Worm (Caenorhabditis elegans) whole organism, L1 larva: ENCODE measurements around the gene pax-2.

Source experiments
- C16A3.4 ChIP-seq: fragments of 150-350 bp; optimal IDR thresholded peaks from 2 replicates; lab custom pipeline; 2014; ENCODE audit warnings: missing biosample characterization, missing genetic modification characterization
- F16B12.6 ChIP-seq: fragments of 150-350 bp; optimal IDR thresholded peaks from 2 replicates; lab custom pipeline; 2014; ENCODE audit warnings: missing biosample characterization, missing genetic modification characterization
- aha-1 ChIP-seq: fragments of 150-350 bp; optimal IDR thresholded peaks from 2 replicates; lab custom pipeline; 2014; ENCODE audit warnings: missing biosample characterization, missing genetic modification characterization
- alr-1 ChIP-seq: fragments of 200-800 bp; sonication (Bioruptor generic); optimal IDR thresholded peaks from 2 replicates; lab custom pipeline; 2018; ENCODE audit warnings: borderline replicate concordance, mild to moderate bottlenecking, missing genetic modification characterization, missing compliant biosample characterization
- aly-2 ChIP-seq: fragments of 150-350 bp; optimal IDR thresholded peaks from 2 replicates; lab custom pipeline; 2014; ENCODE audit warnings: missing biosample characterization, missing genetic modification characterization
- ama-1 ChIP-seq: fragments of 150-350 bp; optimal IDR thresholded peaks from 2 replicates; lab custom pipeline; 2014
- blmp-1 ChIP-seq: fragments of 150-350 bp; optimal IDR thresholded peaks from 2 replicates; lab custom pipeline; 2014; ENCODE audit warnings: missing biosample characterization, missing genetic modification characterization
- ceh-8 ChIP-seq: fragments of 200-800 bp; sonication (Bioruptor generic); optimal IDR thresholded peaks from 2 replicates; lab custom pipeline; 2018; ENCODE audit warnings: mild to moderate bottlenecking, missing genetic modification characterization, moderate library complexity, missing compliant biosample characterization
- ceh-88 ChIP-seq: fragments of 200-800 bp; sonication (Bioruptor generic); IDR thresholded peaks from 2 replicates; pipeline ENCODE4 v1.3.6; 2022; ENCODE audit warnings: missing genetic modification characterization, missing compliant biosample characterization
- ceh-90 ChIP-seq: sonication (generic microtip); optimal IDR thresholded peaks from 2 replicates; lab custom pipeline; 2016; ENCODE audit warnings: missing genetic modification characterization, missing compliant biosample characterization
- ces-1 ChIP-seq: fragments of 150-350 bp; optimal IDR thresholded peaks from 2 replicates; lab custom pipeline; 2014; ENCODE audit warnings: missing biosample characterization, missing genetic modification reagents, missing genetic modification characterization
- dsc-1 ChIP-seq: sonication (generic microtip); optimal IDR thresholded peaks from 2 replicates; lab custom pipeline; 2016; ENCODE audit warnings: mild to moderate bottlenecking, missing genetic modification characterization, missing compliant biosample characterization
- efl-1 ChIP-seq, 4 experiments: fragments of 150-350 bp; optimal IDR thresholded peaks in 3 of 4; peaks in 1 of 4; 1 replicate in 1 of 4; 2 replicates in 3 of 4; lab custom pipeline; 2014; ENCODE audit warnings: missing biosample characterization in 2 of 4, missing genetic modification characterization in 2 of 4, missing genetic modification reagents in 2 of 4
- efl-3 ChIP-seq: fragments of 200-800 bp; sonication (Bioruptor generic); optimal IDR thresholded peaks from 2 replicates; lab custom pipeline; 2018; ENCODE audit warnings: mild to moderate bottlenecking, missing genetic modification characterization, missing compliant biosample characterization
- egl-13 ChIP-seq: sonication (generic microtip); optimal IDR thresholded peaks from 2 replicates; lab custom pipeline; 2016; ENCODE audit warnings: missing genotype, missing genetic modification reagents, missing genetic modification characterization, missing compliant biosample characterization
- elt-2 ChIP-seq: sonication (generic microtip); optimal IDR thresholded peaks from 2 replicates; lab custom pipeline; 2016; ENCODE audit warnings: missing genetic modification characterization, mild to moderate bottlenecking, inconsistent platforms, missing compliant biosample characterization, missing genetic modification reagents
- fkh-10 ChIP-seq: sonication (generic microtip); optimal IDR thresholded peaks from 2 replicates; lab custom pipeline; 2017; ENCODE audit warnings: missing biosample characterization, missing genetic modification reagents, missing genetic modification characterization
- fkh-8 ChIP-seq: sonication (generic microtip); optimal IDR thresholded peaks from 2 replicates; lab custom pipeline; 2016; ENCODE audit warnings: mild to moderate bottlenecking, missing genetic modification characterization, missing compliant biosample characterization
- hlh-4 ChIP-seq: sonication (generic microtip); optimal IDR thresholded peaks from 2 replicates; lab custom pipeline; 2016; ENCODE audit warnings: mild to moderate bottlenecking, missing genetic modification characterization, missing compliant biosample characterization
- hpl-2 ChIP-seq: fragments of 150-350 bp; optimal IDR thresholded peaks from 2 replicates; lab custom pipeline; 2014; ENCODE audit warnings: missing biosample characterization, missing genetic modification reagents, missing genetic modification characterization
- lin-15B ChIP-seq: fragments of 150-350 bp; sonication (generic microtip); optimal IDR thresholded peaks from 3 replicates; lab custom pipeline; 2014; ENCODE audit warnings: missing biosample characterization, missing genetic modification characterization
- lir-3 ChIP-seq: sonication (generic microtip); optimal IDR thresholded peaks from 2 replicates; lab custom pipeline; 2016; ENCODE audit warnings: mild to moderate bottlenecking, missing genetic modification characterization, moderate library complexity, missing compliant biosample characterization; ENCODE audit not compliant: poor library complexity
- mef-2 ChIP-seq: fragments of 150-350 bp; optimal IDR thresholded peaks from 2 replicates; lab custom pipeline; 2014; ENCODE audit warnings: missing biosample characterization, missing genetic modification characterization
- mep-1 ChIP-seq: fragments of 150-350 bp; optimal IDR thresholded peaks from 2 replicates; lab custom pipeline; 2014; ENCODE audit warnings: missing biosample characterization, missing genetic modification characterization
- nhr-11 ChIP-seq: fragments of 150-350 bp; optimal IDR thresholded peaks from 2 replicates; lab custom pipeline; 2014; ENCODE audit warnings: missing biosample characterization, missing genetic modification characterization
- nhr-12 ChIP-seq: sonication (generic microtip); optimal IDR thresholded peaks from 2 replicates; lab custom pipeline; 2017; ENCODE audit warnings: missing biosample characterization, missing genetic modification characterization
- nhr-19 ChIP-seq: fragments of 200-800 bp; sonication (Bioruptor generic); conservative IDR thresholded peaks from 2 replicates; pipeline ENCODE4 v1.3.6; 2022; ENCODE audit warnings: missing genetic modification characterization, missing compliant biosample characterization
- nhr-237 ChIP-seq: fragments of 150-350 bp; optimal IDR thresholded peaks from 2 replicates; lab custom pipeline; 2014; ENCODE audit warnings: missing biosample characterization, missing genetic modification characterization
- nhr-28 ChIP-seq: fragments of 150-350 bp; optimal IDR thresholded peaks from 2 replicates; lab custom pipeline; 2014; ENCODE audit warnings: missing biosample characterization, missing genetic modification characterization
- nhr-77 ChIP-seq: fragments of 150-350 bp; optimal IDR thresholded peaks from 2 replicates; lab custom pipeline; 2014; ENCODE audit warnings: missing biosample characterization, missing genetic modification characterization
- nhr-84 ChIP-seq: sonication (generic microtip); optimal IDR thresholded peaks from 2 replicates; lab custom pipeline; 2017; ENCODE audit warnings: missing biosample characterization, missing genetic modification characterization
- nhr-90 ChIP-seq: sonication (generic microtip); optimal IDR thresholded peaks from 2 replicates; lab custom pipeline; 2016; ENCODE audit warnings: mild to moderate bottlenecking, missing genetic modification characterization, missing compliant biosample characterization; ENCODE audit not compliant: poor library complexity
- pag-3 ChIP-seq: sonication (generic microtip); optimal IDR thresholded peaks from 2 replicates; lab custom pipeline; 2017; ENCODE audit warnings: missing genetic modification characterization, mild to moderate bottlenecking, missing compliant biosample characterization, antibody characterized with exemption, borderline replicate concordance; ENCODE audit not compliant: insufficient read depth
- pax-3 ChIP-seq: fragments of 200-800 bp; sonication (Bioruptor generic); optimal IDR thresholded peaks from 2 replicates; lab custom pipeline; 2018; ENCODE audit warnings: mild to moderate bottlenecking, missing genetic modification characterization, moderate library complexity, missing compliant biosample characterization
- pqm-1 ChIP-seq: sonication (generic microtip); optimal IDR thresholded peaks from 3 replicates; lab custom pipeline; 2017; ENCODE audit warnings: missing biosample characterization, missing genetic modification characterization
- rnt-1 ChIP-seq: sonication (generic microtip); optimal IDR thresholded peaks from 2 replicates; lab custom pipeline; 2016; ENCODE audit warnings: mild to moderate bottlenecking, missing genetic modification characterization, moderate library complexity, missing compliant biosample characterization
- skn-1 ChIP-seq: fragments of 150-350 bp; optimal IDR thresholded peaks from 2 replicates; lab custom pipeline; 2014; ENCODE audit warnings: missing biosample characterization, missing genetic modification characterization
- snpc-4 ChIP-seq: fragments of 150-350 bp; optimal IDR thresholded peaks from 2 replicates; lab custom pipeline; 2014; ENCODE audit warnings: missing biosample characterization, missing genetic modification characterization
- sup-37 ChIP-seq: fragments of 200-800 bp; sonication (Bioruptor generic); optimal IDR thresholded peaks from 2 replicates; lab custom pipeline; 2018; ENCODE audit warnings: mild to moderate bottlenecking, missing genetic modification characterization, missing compliant biosample characterization
- swsn-7 ChIP-seq: sonication (generic microtip); optimal IDR thresholded peaks from 2 replicates; lab custom pipeline; 2016; ENCODE audit warnings: missing genetic modification characterization, missing compliant biosample characterization
- tbx-2 ChIP-seq: sonication (generic microtip); optimal IDR thresholded peaks from 2 replicates; lab custom pipeline; 2016; ENCODE audit warnings: missing genetic modification characterization, missing compliant biosample characterization
- tlp-1 ChIP-seq: fragments of 150-350 bp; optimal IDR thresholded peaks from 2 replicates; lab custom pipeline; 2014; ENCODE audit warnings: missing biosample characterization, missing genetic modification characterization
- unc-130 ChIP-seq: fragments of 150-350 bp; optimal IDR thresholded peaks from 2 replicates; lab custom pipeline; 2017; ENCODE audit warnings: missing biosample characterization, missing genetic modification characterization, inconsistent platforms
- unc-30 ChIP-seq: sonication (generic microtip); optimal IDR thresholded peaks from 2 replicates; lab custom pipeline; 2017; ENCODE audit warnings: missing biosample characterization, missing genetic modification characterization
- unc-98 ChIP-seq: fragments of 200-800 bp; sonication (Bioruptor generic); IDR thresholded peaks from 2 replicates; pipeline ENCODE4 v1.3.6; 2022; ENCODE audit warnings: missing genetic modification characterization, missing compliant biosample characterization
- vab-15 ChIP-seq: sonication (generic microtip); optimal IDR thresholded peaks from 2 replicates; lab custom pipeline; 2017; ENCODE audit warnings: missing genotype, mild to moderate bottlenecking, missing genetic modification characterization, missing compliant biosample characterization
- xbp-1 ChIP-seq: sonication (generic microtip); optimal IDR thresholded peaks from 2 replicates; lab custom pipeline; 2016; ENCODE audit warnings: missing genetic modification characterization, missing compliant biosample characterization
- ztf-11 ChIP-seq, 2 experiments: sonication (generic microtip); optimal IDR thresholded peaks; 2 replicates each; lab custom pipeline; 2016 to 2017; ENCODE audit warnings: missing genetic modification characterization in 2 of 2, missing biosample characterization in 1 of 2, missing compliant biosample characterization in 1 of 2
- ztf-4 ChIP-seq: fragments of 150-350 bp; optimal IDR thresholded peaks from 2 replicates; lab custom pipeline; 2014; ENCODE audit warnings: missing biosample characterization, missing genetic modification characterization

pax-2 gene

DNA sequence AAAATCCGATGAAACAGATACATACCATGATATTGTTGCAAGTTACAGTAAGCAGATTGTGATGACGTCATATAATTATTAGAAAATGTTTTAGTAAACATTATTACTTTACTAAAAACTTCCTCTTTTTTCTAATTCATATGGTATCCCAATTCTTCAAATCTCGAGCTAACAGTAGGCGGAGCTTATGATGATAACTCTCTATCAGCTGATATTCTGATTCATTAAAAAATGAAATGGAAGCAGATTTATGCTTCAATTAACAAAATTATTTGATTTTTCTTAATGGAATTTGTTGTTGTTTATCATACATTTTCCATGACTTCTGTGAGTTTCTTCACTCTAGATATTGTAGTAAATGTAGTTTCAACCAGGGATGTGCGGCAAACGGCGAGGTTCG lies at the start of gene pax-2:
pax-2 (minus strand) TSS at position 101 of the 400 bp plus-strand sequence.
- no peak for TF ChIP-seq snpc-4 (tag; lab: Kevin White, UChicago)
- peak; percentile 21 for TF ChIP-seq fkh-8 (tag; lab: Kevin White, UChicago)

DNA sequence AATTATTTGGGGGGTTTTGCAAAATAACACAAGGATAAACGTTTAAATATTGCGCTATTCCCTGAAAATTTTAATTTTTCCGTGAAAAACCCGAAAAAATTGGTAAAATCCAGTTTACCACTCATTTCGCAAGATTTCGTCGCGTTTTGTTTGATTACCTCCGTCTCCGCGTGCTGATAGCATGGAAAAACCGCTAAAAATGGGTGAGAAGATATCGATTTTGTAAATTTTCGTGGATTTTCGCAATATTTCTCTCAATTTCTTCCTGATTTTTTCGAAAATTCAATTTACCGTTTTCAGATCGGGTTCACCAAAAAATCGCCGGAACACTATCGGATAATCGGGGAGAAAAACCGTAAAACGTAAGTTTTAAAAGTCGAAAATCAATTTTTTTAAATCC lies 43.6 kb upstream of the pax-2 start, which contains the start of gene ama-1:
ama-1 (plus strand) TSS at position 301 of the 400 bp plus-strand sequence.
- TF ChIP-seq nhr-19 (no peak), sup-37 (no peak), efl-3 (GFP tag; lab: Kevin White, UChicago) (no peak), pag-3 (tag; lab: Kevin White, UChicago) (no peak), rnt-1 (tag; lab: Kevin White, UChicago) (no peak), egl-13 (tag; lab: Kevin White, UChicago) (no peak), aly-2 (tag; lab: Kevin White, UChicago) (no peak), xbp-1 (tag; lab: Kevin White, UChicago) (no peak), alr-1 (no peak), lin-15B (no peak), dsc-1 (tag; lab: Kevin White, UChicago) (no peak), ceh-90 (tag; lab: Kevin White, UChicago) (no peak), ztf-4 (tag; lab: Kevin White, UChicago) (no peak), unc-130 (tag; lab: Kevin White, UChicago) (no peak), mef-2 (tag; lab: Kevin White, UChicago) (no peak)

DNA sequence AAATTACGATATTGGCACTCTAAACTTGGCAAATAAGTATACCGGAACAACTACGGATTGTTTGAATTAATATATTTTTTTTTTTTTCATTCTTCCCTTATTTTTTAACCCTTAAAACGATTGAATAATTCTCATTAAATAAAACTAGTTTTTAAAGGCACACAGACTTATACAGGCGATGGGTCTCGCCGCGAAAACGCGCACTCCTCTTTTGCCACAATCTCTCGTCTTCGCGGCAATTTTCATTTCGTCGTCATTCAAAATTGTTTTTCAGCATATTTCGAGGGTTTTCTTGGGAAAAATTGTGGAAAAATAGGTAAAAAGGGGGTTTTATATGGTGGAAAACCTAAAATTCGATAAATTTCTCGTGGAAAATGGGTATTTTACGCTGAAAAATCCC lies 43.2 kb upstream of the pax-2 start:
- TF ChIP-seq tlp-1 (tag; lab: Kevin White, UChicago) (no peak), nhr-237 (tag; lab: Kevin White, UChicago) (no peak), skn-1 (tag; lab: Kevin White, UChicago) (peak; percentile 56), pqm-1 (no peak), rnt-1 (tag; lab: Kevin White, UChicago) (peak; percentile 59), aha-1 (tag; lab: Kevin White, UChicago) (no peak), nhr-90 (tag; lab: Kevin White, UChicago) (peak; percentile 42), nhr-12 (tag; lab: Kevin White, UChicago) (no peak), efl-1 (optimal IDR thresholded peaks at IDR 0.05; lab: Kevin White, UChicago) (peak; percentile 83 to 85), efl-1 (GFP tag; optimal IDR thresholded peaks at IDR 0.05 in 1 of 2; lab: Kevin White, UChicago) (peak; percentile 82 to 98), ces-1 (GFP tag; lab: Kevin White, UChicago) (no peak), xbp-1 (tag; lab: Kevin White, UChicago) (peak; percentile 53), tbx-2 (tag; lab: Kevin White, UChicago) (peak; percentile 59), snpc-4 (tag; lab: Kevin White, UChicago) (peak; percentile 40), dsc-1 (tag; lab: Kevin White, UChicago) (peak; percentile 66), blmp-1 (tag; lab: Kevin White, UChicago) (no peak), ceh-8 (GFP tag; lab: Kevin White, UChicago) (no peak), swsn-7 (peak; percentile 67), hlh-4 (tag; lab: Kevin White, UChicago) (no peak), ama-1 (lab: Kevin White, UChicago) (no peak), ztf-11 (tag; optimal IDR thresholded peaks at IDR 0.05; lab: Kevin White, UChicago) (no peak), C16A3.4 (tag; lab: Kevin White, UChicago) (peak; percentile 25), ceh-88 (GFP tag; lab: Robert Waterston, UW) (no peak), unc-130 (tag; lab: Kevin White, UChicago) (peak; percentile 40), vab-15 (no peak), nhr-84 (no peak), fkh-10 (GFP tag; lab: Kevin White, UChicago) (no peak), nhr-11 (tag; lab: Kevin White, UChicago) (no peak), elt-2 (tag; lab: Kevin White, UChicago) (no peak), pag-3 (tag; lab: Kevin White, UChicago) (no peak), nhr-77 (no peak), unc-30 (tag; lab: Kevin White, UChicago) (no peak), mep-1 (peak; percentile 75), nhr-28 (tag; lab: Kevin White, UChicago) (no peak), egl-13 (tag; lab: Kevin White, UChicago) (no peak), pax-3 (tag; lab: Kevin White, UChicago) (no peak), nhr-19 (peak; percentile 64), lin-15B (no peak), unc-98 (no peak), F16B12.6 (tag; lab: Kevin White, UChicago) (peak; percentile 33), hpl-2 (no peak), lir-3 (tag; lab: Kevin White, UChicago) (no peak)
